Fruit fly (Drosophila melanogaster): Measurements from ENCODE around the gene HGTX.

Gene HGTX

dm6 chr3L:14537435-14537991 lies 61.8 kb downstream of the HGTX start, which contains the start of gene Mpcp2 (continued):
- TF ChIP-seq CG11504 (tag; optimal IDR thresholded peaks at IDR 0.05) (peak; percentile 57), CG4424 (GFP tag; optimal IDR thresholded peaks at IDR 0.05) (no peak), ara (GFP tag; IDR thresholded peaks at IDR 0.05) (no peak), dpn (GFP tag; optimal IDR thresholded peaks at IDR 0.05) (peak in 1 of 2 experiments; percentile 34), Opbp (GFP tag; IDR thresholded peaks at IDR 0.05; ENCODE audit: partially characterized antibody) (peak; percentile 74), CG9609 (GFP tag; optimal IDR thresholded peaks at IDR 0.05) (peak; percentile 14), mam (GFP tag; optimal IDR thresholded peaks at IDR 0.05) (no peak), pho (GFP tag; optimal IDR thresholded peaks at IDR 0.05) (peak; percentile 30), CG7928 (GFP tag; optimal IDR thresholded peaks at IDR 0.05) (peak; percentile 54), Usf (GFP tag; optimal IDR thresholded peaks at IDR 0.05) (no peak), bigmax (GFP tag; optimal IDR thresholded peaks at IDR 0.05) (peak; percentile 77), CG12391 (tag; optimal IDR thresholded peaks at IDR 0.05) (peak; percentile 60), tin (GFP tag; optimal IDR thresholded peaks at IDR 0.05) (no peak), Dbx (GFP tag; IDR thresholded peaks at IDR 0.05) (peak; percentile 54; the same call in 1 of the 3 replicates), chinmo (GFP tag; IDR thresholded peaks at IDR 0.05; ENCODE audit: partially characterized antibody) (0 out of 4 replicates have a peak, but pooled peaks have one; percentile 52), Atf6 (GFP tag; IDR thresholded peaks at IDR 0.05) (0 out of 2 replicates have a peak, but pooled peaks have one; percentile 26), CG7745 (tag; optimal IDR thresholded peaks at IDR 0.05) (peak; percentile 23), CG4617 (GFP tag; optimal IDR thresholded peaks at IDR 0.05; ENCODE audit: borderline replicate concordance) (peak; percentile 76), Pdp1 (GFP tag; optimal IDR thresholded peaks at IDR 0.05) (peak in 1 of 2 experiments; percentile 100), CG7556 (GFP tag; optimal IDR thresholded peaks at IDR 0.05) (peak; percentile 7), Dll (GFP tag; IDR thresholded peaks at IDR 0.05; ENCODE audit: partially characterized antibody) (0 out of 4 replicates have a peak, but pooled peaks have one; percentile 39), E2f2 (GFP tag; IDR thresholded peaks at IDR 0.05) (peak; percentile 62), Fer1 (GFP tag; optimal IDR thresholded peaks at IDR 0.05) (peak; percentile 71), CG34224 (GFP tag; IDR thresholded peaks at IDR 0.05; ENCODE audit: partially characterized antibody) (peak; percentile 41; the same call in 1 of the 3 replicates), Deaf1 (tag; optimal IDR thresholded peaks at IDR 0.05) (peak; percentile 67), caup (GFP tag; optimal IDR thresholded peaks at IDR 0.05; ENCODE audit: severe bottlenecking) (peak; percentile 53), sr (GFP tag; IDR thresholded peaks at IDR 0.05) (no peak), sim (GFP tag; IDR thresholded peaks at IDR 0.05) (no peak), CG8388 (GFP tag; optimal IDR thresholded peaks at IDR 0.05) (peak; percentile 8), p53 (GFP tag; optimal IDR thresholded peaks at IDR 0.05) (peak; percentile 29), CG10462 (GFP tag; optimal IDR thresholded peaks at IDR 0.05) (no peak), CG10147 (GFP tag; optimal IDR thresholded peaks at IDR 0.05) (peak; percentile 46), nmo (GFP tag; optimal IDR thresholded peaks at IDR 0.05) (peak; percentile 59), cwo (GFP tag; optimal IDR thresholded peaks at IDR 0.05) (peak; percentile 43), phol (tag; optimal IDR thresholded peaks at IDR 0.05) (peak; percentile 60), gsb-n (tag; optimal IDR thresholded peaks at IDR 0.05) (no peak), Nf-YB (GFP tag; optimal IDR thresholded peaks at IDR 0.05) (peak; percentile 32), onecut (GFP tag; IDR thresholded peaks at IDR 0.05) (0 out of 2 replicates have a peak, but pooled peaks have one; percentile 4), Scr (GFP tag; IDR thresholded peaks at IDR 0.05; ENCODE audit: partially characterized antibody) (0 out of 2 replicates have a peak, but pooled peaks have one; percentile 25), tna (GFP tag; IDR thresholded peaks at IDR 0.05; ENCODE audit: partially characterized antibody) (peak; percentile 40; the same call in 1 of the 2 replicates), slou (GFP tag; optimal IDR thresholded peaks at IDR 0.05) (no peak), Rfx (GFP tag; IDR thresholded peaks at IDR 0.05) (peak; percentile 61), Jarid2 (GFP tag; optimal IDR thresholded peaks at IDR 0.05) (peak; percentile 74)
